Fruit fly (Drosophila melanogaster) whole organism, embryonic: ENCODE results near the gene CG15741.

Experiments used
- Atf6 ChIP-seq: fragments of 200-800 bp; sonication (Bioruptor generic); IDR thresholded peaks from 2 replicates; pipeline ENCODE4 v1.3.6; 2022; ENCODE audit warnings: missing biosample characterization, missing genetic modification characterization
- B-H1 ChIP-seq: fragments of 200-800 bp; sonication (Bioruptor generic); IDR thresholded peaks from 3 replicates; pipeline ENCODE4 v1.3.6; 2022; ENCODE audit warnings: missing biosample characterization, missing genetic modification characterization
- B-H2 ChIP-seq: fragments of 200-800 bp; sonication (Bioruptor generic); optimal IDR thresholded peaks from 2 replicates; lab custom pipeline; 2018; ENCODE audit warnings: missing biosample characterization, mild to moderate bottlenecking, missing genetic modification characterization
- Blimp-1 ChIP-seq: fragments of 200-800 bp; sonication (Bioruptor generic); optimal IDR thresholded peaks from 3 replicates; lab custom pipeline; 2018; ENCODE audit warnings: missing biosample characterization, missing genetic modification characterization, mild to moderate bottlenecking, moderate library complexity, missing genetic modification reagents
- CG1024 ChIP-seq: fragments of 200-800 bp; sonication (Bioruptor generic); IDR thresholded peaks from 2 replicates; pipeline ENCODE4 v1.3.6; 2022; ENCODE audit warnings: missing biosample characterization, missing genetic modification characterization
- CG10321 ChIP-seq: fragments of 200-800 bp; sonication (Bioruptor generic); IDR thresholded peaks from 2 replicates; pipeline ENCODE4 v1.3.6; 2022; ENCODE audit warnings: missing biosample characterization, missing genetic modification characterization
- CG10979 ChIP-seq: fragments of 200-800 bp; sonication (Bioruptor generic); optimal IDR thresholded peaks from 2 replicates; lab custom pipeline; 2018; ENCODE audit warnings: missing biosample characterization, mild to moderate bottlenecking, missing genetic modification characterization, moderate library complexity
- CG11093 ChIP-seq: fragments of 200-800 bp; sonication (Bioruptor generic); IDR thresholded peaks from 3 replicates; pipeline ENCODE4 v1.3.6; 2022; ENCODE audit warnings: missing biosample characterization, missing genetic modification characterization
- CG11560 ChIP-seq: fragments of 200-800 bp; sonication (Bioruptor generic); IDR thresholded peaks from 3 replicates; pipeline ENCODE4 v1.3.6; 2022; ENCODE audit warnings: missing biosample characterization, missing genetic modification characterization
- CG13123 ChIP-seq: fragments of 200-800 bp; sonication (Bioruptor generic); optimal IDR thresholded peaks from 2 replicates; lab custom pipeline; 2016; ENCODE audit warnings: missing biosample characterization, missing genetic modification characterization
- CG17802 ChIP-seq: fragments of 200-800 bp; sonication (Bioruptor generic); optimal IDR thresholded peaks from 2 replicates; lab custom pipeline; 2018; ENCODE audit warnings: missing biosample characterization, mild to moderate bottlenecking, missing genetic modification characterization, moderate library complexity
- CG30020 ChIP-seq: fragments of 200-800 bp; optimal IDR thresholded peaks from 2 replicates; lab custom pipeline; 2019; ENCODE audit warnings: missing biosample characterization, mild to moderate bottlenecking, missing genetic modification characterization, moderate library complexity
- CG30403 ChIP-seq: fragments of 200-800 bp; sonication (Bioruptor generic); optimal IDR thresholded peaks from 3 replicates; lab custom pipeline; 2016; ENCODE audit warnings: missing biosample characterization, missing genetic modification characterization
- CG31365 ChIP-seq: fragments of 200-800 bp; sonication (Bioruptor generic); optimal IDR thresholded peaks from 2 replicates; lab custom pipeline; 2018; ENCODE audit warnings: missing biosample characterization, mild to moderate bottlenecking, missing genetic modification characterization
- CG31441 ChIP-seq: fragments of 200-800 bp; sonication (Bioruptor generic); IDR thresholded peaks from 2 replicates; pipeline ENCODE4 v1.3.6; 2022; ENCODE audit warnings: missing biosample characterization, missing genetic modification characterization
- CG34376 ChIP-seq: fragments of 200-800 bp; sonication (Bioruptor generic); optimal IDR thresholded peaks from 2 replicates; lab custom pipeline; 2018; ENCODE audit warnings: missing biosample characterization, mild to moderate bottlenecking, missing genetic modification characterization
- CG3726 ChIP-seq: fragments of 200-800 bp; sonication (Bioruptor generic); IDR thresholded peaks from 3 replicates; pipeline ENCODE4, ENCODE4 v1.3.6; 2022; ENCODE audit warnings: missing biosample characterization, missing genetic modification characterization
- CG6689 ChIP-seq: fragments of 200-800 bp; sonication (Bioruptor generic); IDR thresholded peaks from 2 replicates; pipeline ENCODE4 v1.3.6; 2022; ENCODE audit warnings: missing biosample characterization, missing genetic modification characterization
- CG7357 ChIP-seq: fragments of 200-800 bp; sonication (Bioruptor generic); IDR thresholded peaks from 3 replicates; pipeline ENCODE4 v1.3.6; 2022; ENCODE audit warnings: missing biosample characterization, missing genetic modification characterization
- CG7963 ChIP-seq: fragments of 200-800 bp; sonication (Bioruptor generic); IDR thresholded peaks from 3 replicates; pipeline ENCODE4 v1.3.6; 2022; ENCODE audit warnings: missing biosample characterization, missing genetic modification characterization; ENCODE audit not compliant: partially characterized antibody
- D19B ChIP-seq: fragments of 200-800 bp; sonication (Bioruptor generic); optimal IDR thresholded peaks from 2 replicates; lab custom pipeline; 2017; ENCODE audit warnings: missing biosample characterization, mild to moderate bottlenecking, missing genetic modification characterization
- Dref ChIP-seq: fragments of 200-800 bp; sonication (Bioruptor generic); IDR thresholded peaks from 2 replicates; pipeline ENCODE4 v1.3.6; 2022; ENCODE audit warnings: missing biosample characterization, missing genetic modification characterization
- E2f2 ChIP-seq: fragments of 200-800 bp; sonication (Bioruptor generic); IDR thresholded peaks from 2 replicates; pipeline ENCODE4 v1.3.6; 2022; ENCODE audit warnings: missing biosample characterization, missing genetic modification characterization
- Eip74EF ChIP-seq, 2 experiments: fragments of 200-800 bp in 1 of 2; fragments of >200 bp in 1 of 2; sonication (Bioruptor generic) in 1 of 2; optimal IDR thresholded peaks; 2 replicates each; lab custom pipeline; 2017 to 2019; ENCODE audit warnings: missing biosample characterization in 2 of 2, missing genetic modification characterization in 2 of 2, mild to moderate bottlenecking in 1 of 2, moderate library complexity in 1 of 2
- Ets65A ChIP-seq: fragments of 200-800 bp; sonication (Bioruptor generic); peaks from one replicate; lab custom pipeline; 2016; ENCODE audit warnings: missing biosample characterization, missing genetic modification characterization
- HLH3B ChIP-seq: fragments of 200-800 bp; sonication (Bioruptor generic); IDR thresholded peaks from 2 replicates; pipeline ENCODE4 v1.3.6; 2022; ENCODE audit warnings: missing biosample characterization, missing genetic modification characterization
- Med ChIP-seq: fragments of 200-800 bp; sonication (Bioruptor generic); peaks from one replicate; lab custom pipeline; 2016; ENCODE audit warnings: missing biosample characterization, missing genetic modification characterization, mild to moderate bottlenecking, inconsistent platforms, moderate library complexity
- Rx ChIP-seq: fragments of 200-800 bp; sonication (Bioruptor generic); IDR thresholded peaks from 2 replicates; pipeline ENCODE4 v1.3.6; 2022; ENCODE audit warnings: missing biosample characterization, missing genetic modification characterization
- YL-1 ChIP-seq: fragments of 200-800 bp; sonication (Bioruptor generic); optimal IDR thresholded peaks from 3 replicates; lab custom pipeline; 2017; ENCODE audit warnings: missing biosample characterization, mild to moderate bottlenecking, missing genetic modification characterization
- emc ChIP-seq: fragments of 200-800 bp; sonication (Bioruptor generic); optimal IDR thresholded peaks from 2 replicates; lab custom pipeline; 2016; ENCODE audit warnings: missing biosample characterization, missing genetic modification characterization
- esg ChIP-seq: fragments of 200-800 bp; sonication (Bioruptor generic); conservative IDR thresholded peaks from 2 replicates; pipeline ENCODE4 v1.3.6; 2022; ENCODE audit warnings: missing biosample characterization, missing genetic modification characterization
- exex ChIP-seq: fragments of 200-800 bp; sonication (Bioruptor generic); optimal IDR thresholded peaks from 4 replicates; lab custom pipeline; 2018; ENCODE audit warnings: missing biosample characterization, mild to moderate bottlenecking, missing genetic modification characterization, moderate library complexity
- gfzf ChIP-seq: fragments of 200-800 bp; sonication (Bioruptor generic); optimal IDR thresholded peaks from 2 replicates; lab custom pipeline; 2016; ENCODE audit warnings: missing biosample characterization, mild to moderate bottlenecking, missing genetic modification characterization, moderate library complexity
- grn ChIP-seq: fragments of 200-800 bp; sonication (Bioruptor generic); optimal IDR thresholded peaks from 3 replicates; lab custom pipeline; 2017; ENCODE audit warnings: missing biosample characterization, missing genetic modification characterization
- mirr ChIP-seq: fragments of 200-800 bp; sonication (Bioruptor generic); optimal IDR thresholded peaks from 3 replicates; lab custom pipeline; 2018; ENCODE audit warnings: missing biosample characterization, mild to moderate bottlenecking, missing genetic modification characterization
- nerfin-2 ChIP-seq: fragments of 200-800 bp; sonication (Bioruptor generic); IDR thresholded peaks from 2 replicates; pipeline ENCODE4 v1.3.6; 2022; ENCODE audit warnings: missing biosample characterization, missing genetic modification characterization; ENCODE audit not compliant: partially characterized antibody
- nmo ChIP-seq: fragments of 200-800 bp; sonication (Bioruptor generic); optimal IDR thresholded peaks from 2 replicates; lab custom pipeline; 2018; ENCODE audit warnings: missing biosample characterization, mild to moderate bottlenecking, missing genetic modification characterization, moderate library complexity
- pan ChIP-seq, 4 experiments: fragments of >200 bp in 3 of 4; fragments of 200-800 bp in 1 of 4; sonication (Bioruptor generic) in 1 of 4; optimal IDR thresholded peaks in 3 of 4; IDR thresholded peaks in 1 of 4; 2 replicates each; pipeline versions ENCODE4 v1.3.6 to Lab custom; 2017 to 2022; ENCODE audit warnings: missing biosample characterization in 2 of 4, missing genetic modification characterization in 2 of 4, mixed read lengths in 1 of 4
- pzg ChIP-seq: fragments of 200-800 bp; sonication (Bioruptor generic); optimal IDR thresholded peaks from 3 replicates; lab custom pipeline; 2018; ENCODE audit warnings: missing biosample characterization, mild to moderate bottlenecking, missing genetic modification characterization, moderate library complexity
- row ChIP-seq: fragments of 200-800 bp; sonication (Bioruptor generic); IDR thresholded peaks from 3 replicates; pipeline ENCODE4 v1.3.6; 2022; ENCODE audit warnings: missing biosample characterization, missing genetic modification characterization
- schlank ChIP-seq: fragments of 200-800 bp; sonication (Bioruptor generic); optimal IDR thresholded peaks from 2 replicates; lab custom pipeline; 2018; ENCODE audit warnings: missing biosample characterization, mild to moderate bottlenecking, missing genetic modification characterization
- shn ChIP-seq: fragments of 200-800 bp; sonication (Bioruptor generic); optimal IDR thresholded peaks from 3 replicates; lab custom pipeline; 2016; ENCODE audit warnings: missing biosample characterization, missing genetic modification characterization
- slbo ChIP-seq: fragments of 200-800 bp; sonication (Bioruptor generic); IDR thresholded peaks from 2 replicates; pipeline ENCODE4 v1.3.6; 2022; ENCODE audit warnings: missing biosample characterization, missing genetic modification characterization
- sug ChIP-seq: fragments of 200-800 bp; optimal IDR thresholded peaks from 2 replicates; lab custom pipeline; 2019; ENCODE audit warnings: missing biosample characterization, mild to moderate bottlenecking, missing genetic modification characterization, moderate library complexity
- trh ChIP-seq: fragments of 200-800 bp; sonication (Bioruptor generic); optimal IDR thresholded peaks from 2 replicates; lab custom pipeline; 2016; ENCODE audit warnings: missing biosample characterization, missing genetic modification characterization
- wek ChIP-seq: fragments of 200-800 bp; sonication (Bioruptor generic); optimal IDR thresholded peaks from 3 replicates; lab custom pipeline; 2018; ENCODE audit warnings: missing biosample characterization, mild to moderate bottlenecking, missing genetic modification characterization, moderate library complexity

CG15741 gene

DNA sequence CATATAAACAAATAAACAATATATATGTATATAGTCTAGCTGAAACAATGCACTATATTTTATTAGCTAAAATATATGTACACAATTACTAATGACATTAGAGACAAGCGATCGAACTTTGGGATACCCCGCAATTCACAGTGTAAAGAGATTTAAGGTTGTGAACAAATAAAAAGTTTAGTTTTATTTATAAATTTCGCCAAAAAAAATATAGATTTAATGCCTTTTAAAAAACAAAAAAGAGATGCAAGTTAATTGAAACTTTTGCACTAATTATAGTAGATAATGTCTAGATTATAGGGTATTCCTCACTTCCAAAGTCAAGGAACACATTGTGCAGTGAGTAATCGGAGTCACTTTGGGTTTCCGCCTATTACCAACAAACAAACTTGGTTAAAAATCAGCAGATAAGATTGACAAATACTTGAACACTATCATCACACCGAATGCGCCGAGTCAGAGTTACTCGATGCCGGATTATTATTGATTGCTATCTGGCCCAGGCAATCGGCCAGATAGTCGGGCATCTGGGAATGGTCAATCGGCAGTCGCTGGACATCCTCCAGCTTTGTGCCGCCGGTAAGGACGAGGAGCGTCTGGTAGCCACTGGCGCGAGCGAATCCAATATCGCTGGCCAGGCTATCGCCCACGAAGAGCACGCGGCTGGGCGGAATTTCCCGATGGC is 37.5 kb upstream of the CG15741 start:
- no peak for TF ChIP-seq esg (GFP tag; lab: Robert Waterston, UW)
- TF ChIP-seq schlank (tag; lab: Kevin White, UChicago), result no peak
- no peak for TF ChIP-seq pan (optimal IDR thresholded peaks at IDR 0.05; lab: Kevin White, UChicago)
- peak in 1 of 2 experiments; percentile 8 for TF ChIP-seq pan (GFP tag; optimal IDR thresholded peaks at IDR 0.05 in 1 of 2, IDR thresholded peaks at IDR 0.05 in 1 of 2)
- no peak for TF ChIP-seq CG31365 (tag; lab: Kevin White, UChicago)
- peak; percentile 73 for TF ChIP-seq row
- peak; percentile 95 for TF ChIP-seq D19B (GFP tag; lab: Kevin White, UChicago)
- peak; percentile 64 for TF ChIP-seq exex (tag; lab: Kevin White, UChicago)
- peak; percentile 38 for TF ChIP-seq sug
- TF ChIP-seq trh (GFP tag; lab: Kevin White, UChicago), result no peak
- TF ChIP-seq Ets65A (GFP tag; lab: Kevin White, UChicago), result peak; percentile 69
- TF ChIP-seq grn (GFP tag; lab: Kevin White, UChicago), result peak; percentile 96
- no peak for TF ChIP-seq slbo (GFP tag; lab: Robert Waterston, UW)
- TF ChIP-seq CG3726 (GFP tag; lab: Robert Waterston, UW), result no peak
- no peak for TF ChIP-seq CG10979
- TF ChIP-seq mirr (GFP tag; lab: Kevin White, UChicago), result peak; percentile 30
- TF ChIP-seq Atf6 (GFP tag; lab: Robert Waterston, UW), result 0 out of 2 replicates have a peak, but pooled peaks have one; percentile 6
- TF ChIP-seq CG10321, result no peak
- TF ChIP-seq CG11093, result no peak
- no peak for TF ChIP-seq B-H2 (GFP tag; lab: Kevin White, UChicago)
- no peak for TF ChIP-seq shn (GFP tag; lab: Kevin White, UChicago)
- no peak for TF ChIP-seq CG6689 (GFP tag; lab: Robert Waterston, UW)

dm6 chrX:11873116-11873515 is 35.3 kb upstream of the CG15741 start, which contains the start of gene CG15739:
Gene CG15739 (plus strand): TSS chrX:11873319.
- TF ChIP-seq sug (peak; percentile 75), Med (GFP tag; lab: Kevin White, UChicago) (peak; percentile 74), B-H1 (GFP tag; lab: Robert Waterston, UW) (no peak), CG13123 (GFP tag; lab: Kevin White, UChicago) (no peak), Eip74EF (GFP tag; optimal IDR thresholded peaks at IDR 0.05; lab: Kevin White, UChicago) (peak in 1 of 2 experiments; percentile 62), nerfin-2 (GFP tag; lab: Robert Waterston, UW) (no peak), grn (GFP tag; lab: Kevin White, UChicago) (peak; percentile 73), CG34376 (GFP tag; lab: Kevin White, UChicago) (peak; percentile 89), Dref (GFP tag; lab: Robert Waterston, UW) (0 out of 2 replicates have a peak, but pooled peaks have one; percentile 7), Blimp-1 (GFP tag; lab: Kevin White, UChicago) (peak; percentile 49)
- TF ChIP-seq, all 482 proteins: peak for 7

- peak; percentile 47 for TF ChIP-seq pzg (GFP tag; lab: Kevin White, UChicago)
- TF ChIP-seq CG1024 (GFP tag; lab: Robert Waterston, UW), result peak; percentile 47
- TF ChIP-seq CG17802 (tag; lab: Kevin White, UChicago), result peak; percentile 84
- peak; percentile 80 for TF ChIP-seq wek (GFP tag; lab: Kevin White, UChicago)
- peak; percentile 90 for TF ChIP-seq CG7357 (GFP tag; lab: Robert Waterston, UW)
- no peak for TF ChIP-seq HLH3B (GFP tag; lab: Robert Waterston, UW)
- no peak for TF ChIP-seq pan (optimal IDR thresholded peaks at IDR 0.05; lab: Kevin White, UChicago)
- TF ChIP-seq pan (GFP tag; optimal IDR thresholded peaks at IDR 0.05 in 1 of 2, IDR thresholded peaks at IDR 0.05 in 1 of 2), result peak in 1 of 2 experiments; percentile 7
- TF ChIP-seq CG30403, result peak; percentile 33
- TF ChIP-seq nmo (GFP tag; lab: Kevin White, UChicago), result peak; percentile 25
- no peak for TF ChIP-seq emc
- peak; percentile 78 for TF ChIP-seq CG30020
- TF ChIP-seq YL-1 (GFP tag; lab: Kevin White, UChicago), result peak; percentile 19
- TF ChIP-seq CG11560 (tag; lab: Robert Waterston, UW), result no peak
- TF ChIP-seq E2f2, result 0 out of 2 replicates have a peak, but pooled peaks have one; percentile 18
- TF ChIP-seq CG31441, result no peak
- TF ChIP-seq gfzf (GFP tag; lab: Kevin White, UChicago), result peak; percentile 77
- TF ChIP-seq CG7963 (GFP tag; lab: Robert Waterston, UW), result no peak
- TF ChIP-seq Rx (GFP tag; lab: Robert Waterston, UW), result no peak
Measured at dm6 chrX:11872517-11872916, 34.7 kb upstream of the CG15741 start, which contains the start of gene BORCS5. Gene BORCS5 (minus strand): TSS chrX:11872779.
